Fruit fly (Drosophila melanogaster): ENCODE data around the gene aay.
A peak's percentile ranks its signal among the peaks of the same experiment; 100 is the strongest.

Gene aay

DNA sequence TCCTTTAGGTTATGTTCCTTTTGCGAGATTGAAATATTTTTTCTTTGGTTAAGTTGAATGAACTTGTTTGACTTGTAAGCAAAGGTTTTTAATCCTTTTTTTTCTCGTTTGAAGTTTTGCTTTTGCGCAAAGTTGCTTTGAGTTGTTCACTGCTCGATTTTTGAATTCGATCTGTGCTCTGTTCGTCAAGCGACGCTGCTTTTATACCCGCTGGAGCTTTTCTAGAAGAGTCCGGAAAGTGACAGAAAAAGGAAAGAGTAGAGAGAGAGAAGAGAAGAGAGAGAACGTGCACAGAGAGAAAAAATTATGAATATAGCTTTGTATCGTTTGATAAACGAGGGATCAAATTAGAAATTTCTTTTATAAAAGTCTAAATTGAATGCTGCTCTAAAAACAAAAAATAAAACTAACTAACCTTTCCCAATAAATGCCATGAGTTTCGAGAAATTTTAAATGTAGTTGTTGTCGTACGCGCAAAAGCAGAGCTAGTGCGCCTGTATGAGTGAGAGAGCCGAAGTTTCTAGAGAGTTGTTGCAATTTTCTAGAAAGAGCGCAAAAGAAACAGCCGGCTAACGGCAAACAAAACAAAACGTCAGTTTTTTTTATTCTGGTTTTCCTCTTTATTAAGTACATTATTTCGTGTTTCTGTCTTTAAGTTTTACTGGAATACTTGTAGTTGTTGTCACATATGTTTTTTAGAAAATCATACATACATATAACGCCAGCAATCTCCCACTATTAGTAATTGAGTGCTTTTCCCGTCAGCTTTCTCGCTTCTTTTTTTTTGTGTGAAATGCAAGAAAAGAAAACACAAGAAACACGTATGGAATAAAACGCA lies 45.6 kb upstream of the aay start, which contains the start of gene Hsp26 (continued):
- TF ChIP-seq Lpt (GFP tag; optimal IDR thresholded peaks at IDR 0.05) (no peak), aop (GFP tag; IDR thresholded peaks at IDR 0.05) (no peak), gcm2 (GFP tag; optimal IDR thresholded peaks at IDR 0.05) (peak; percentile 58), CG5953 (GFP tag; IDR thresholded peaks at IDR 0.05) (peak; percentile 81; the same call in 1 of the 2 replicates), CG10462 (GFP tag; optimal IDR thresholded peaks at IDR 0.05) (peak; percentile 72), CG30403 (GFP tag; optimal IDR thresholded peaks at IDR 0.05) (peak; percentile 89), NK7.1 (GFP tag; optimal IDR thresholded peaks at IDR 0.05) (peak; percentile 70), dmrt99B (tag; optimal IDR thresholded peaks at IDR 0.05) (peak; percentile 85), CG15696 (tag; optimal IDR thresholded peaks at IDR 0.05) (peak; percentile 12), CG11560 (tag; IDR thresholded peaks at IDR 0.05) (0 out of 3 replicates have a peak, but pooled peaks have one; percentile 29), CG3281 (GFP tag; optimal IDR thresholded peaks at IDR 0.05) (peak; percentile 84), sima (GFP tag; optimal IDR thresholded peaks at IDR 0.05) (peak; percentile 38), inv (GFP tag; IDR thresholded peaks at IDR 0.05; ENCODE audit: partially characterized antibody) (no peak), seq (GFP tag; IDR thresholded peaks at IDR 0.05) (peak; percentile 88), sens (GFP tag) (peak; percentile 99), Tbp (GFP tag; optimal IDR thresholded peaks at IDR 0.05) (no peak), exex (tag; optimal IDR thresholded peaks at IDR 0.05) (no peak), CG2875 (GFP tag; optimal IDR thresholded peaks at IDR 0.05) (peak; percentile 73), zfh2 (GFP tag; optimal IDR thresholded peaks at IDR 0.05) (peak; percentile 82), usp (GFP tag; optimal IDR thresholded peaks at IDR 0.05) (no peak), CG33213 (GFP tag; optimal IDR thresholded peaks at IDR 0.05) (peak; percentile 72), CG6175 (GFP tag; IDR thresholded peaks at IDR 0.05) (no peak), CG13775 (GFP tag; optimal IDR thresholded peaks at IDR 0.05) (peak; percentile 73), Doc3 (GFP tag; IDR thresholded peaks at IDR 0.05; ENCODE audit: partially characterized antibody) (no peak), Ssrp (tag; optimal IDR thresholded peaks at IDR 0.05) (peak; percentile 70), Doc2 (GFP tag; IDR thresholded peaks at IDR 0.05) (no peak), CG15601 (tag; optimal IDR thresholded peaks at IDR 0.05) (peak; percentile 85), HHEX (GFP tag; optimal IDR thresholded peaks at IDR 0.05) (peak; percentile 72), CG1024 (GFP tag; IDR thresholded peaks at IDR 0.05) (peak; percentile 77), chn (GFP tag; optimal IDR thresholded peaks at IDR 0.05) (peak; percentile 79), sr (GFP tag; IDR thresholded peaks at IDR 0.05) (no peak), btn (GFP tag; optimal IDR thresholded peaks at IDR 0.05) (peak; percentile 46), zen2 (GFP tag; IDR thresholded peaks at IDR 0.05; ENCODE audit: partially characterized antibody) (no peak), ab (GFP tag; optimal IDR thresholded peaks at IDR 0.05) (no peak), CG31388 (GFP tag; optimal IDR thresholded peaks at IDR 0.05) (peak; percentile 21), Hr3 (GFP tag; optimal IDR thresholded peaks at IDR 0.05) (peak; percentile 80), dmrt11E (tag; optimal IDR thresholded peaks at IDR 0.05) (peak; percentile 30), en (GFP tag; optimal IDR thresholded peaks at IDR 0.05) (peak; percentile 88), CG6689 (GFP tag; IDR thresholded peaks at IDR 0.05) (peak; percentile 83), pb (GFP tag; optimal IDR thresholded peaks at IDR 0.05) (peak; percentile 54), CG43689 (GFP tag; IDR thresholded peaks at IDR 0.05) (peak; percentile 71), peb (GFP tag; IDR thresholded peaks at IDR 0.05) (peak; percentile 72), Asciz (GFP tag; optimal IDR thresholded peaks at IDR 0.05) (peak; percentile 74), ttk (GFP tag; IDR thresholded peaks at IDR 0.05) (peak; percentile 73), Oaz (GFP tag; IDR thresholded peaks at IDR 0.05) (peak; percentile 53; the same call in 1 of the 2 replicates), ap (GFP tag; IDR thresholded peaks at IDR 0.05) (peak; percentile 83), CG9797 (GFP tag; optimal IDR thresholded peaks at IDR 0.05) (no peak), HmgZ (tag; optimal IDR thresholded peaks at IDR 0.05) (peak; percentile 72), h (optimal IDR thresholded peaks at IDR 0.05) (no peak), CG6254 (GFP tag; optimal IDR thresholded peaks at IDR 0.05) (peak; percentile 71), yki (optimal IDR thresholded peaks at IDR 0.05) (peak; percentile 10)

Measured in whole organism, embryonic.